Worm (Caenorhabditis elegans): ENCODE data around the gene F13E9.16.

- TF ChIP-seq snpc-4 (tag; optimal IDR thresholded peaks at IDR 0.05) (no peak), elt-3 (tag; optimal IDR thresholded peaks at IDR 0.05) (no peak), egl-27 (tag; optimal IDR thresholded peaks at IDR 0.05) (no peak), nhr-84 (tag; optimal IDR thresholded peaks at IDR 0.05) (no peak), jun-1 (tag; optimal IDR thresholded peaks at IDR 0.05) (no peak), nhr-76 (tag; optimal IDR thresholded peaks at IDR 0.05) (no peak), ceh-63 (GFP tag; optimal IDR thresholded peaks at IDR 0.05) (no peak), unc-86 (tag; optimal IDR thresholded peaks at IDR 0.05) (no peak), mdl-1 (tag; optimal IDR thresholded peaks at IDR 0.05) (no peak)
These were observed 28.9 kb upstream of the F13E9.16 start for ce11 chrIV:10916134-10916533.

Measured in whole organism, L1 larva.